Worm (Caenorhabditis elegans): Measurements from ENCODE around the gene Y42A5A.1.

- TF ChIP-seq flt-1 (GFP tag; IDR thresholded peaks at IDR 0.05), result no peak
- TF ChIP-seq T22C8.4 (GFP tag; IDR thresholded peaks at IDR 0.05), result no peak
Observed at ce11 chrV:11144694-11145093, 56.9 kb downstream of the Y42A5A.1 start, which contains the start of gene C06H2.7.
